Worm (Caenorhabditis elegans): ENCODE measurements around the gene Y4C6B.3.

- no peak for TF ChIP-seq flt-1 (GFP tag; IDR thresholded peaks at IDR 0.05)
- TF ChIP-seq sea-1 (GFP tag; conservative IDR thresholded peaks at IDR 0.05): no peak
- TF ChIP-seq scrt-1 (GFP tag; IDR thresholded peaks at IDR 0.05): no peak
- TF ChIP-seq ama-1 (optimal IDR thresholded peaks at IDR 0.05): no peak
- no peak for TF ChIP-seq tbx-11 (GFP tag; IDR thresholded peaks at IDR 0.05)
- no peak for TF ChIP-seq B0310.2 (tag; optimal IDR thresholded peaks at IDR 0.05)
- TF ChIP-seq hmg-4 (GFP tag; optimal IDR thresholded peaks at IDR 0.05): no peak
- no peak for TF ChIP-seq ceh-13 (GFP tag; optimal IDR thresholded peaks at IDR 0.05)
- TF ChIP-seq tbx-37 (GFP tag; conservative IDR thresholded peaks at IDR 0.05): no peak
- no peak for TF ChIP-seq tra-4 (tag; optimal IDR thresholded peaks at IDR 0.05)
- no peak for TF ChIP-seq ceh-36 (tag; optimal IDR thresholded peaks at IDR 0.05)
- TF ChIP-seq hnd-1 (tag; optimal IDR thresholded peaks at IDR 0.05): no peak
- no peak for TF ChIP-seq F13C5.2 (tag; optimal IDR thresholded peaks at IDR 0.05)
Observed at ce11 chrIV:5288932-5289331, 43.3 kb upstream of the Y4C6B.3 start.

Data from whole organism, early embryonic.